Worm (Caenorhabditis elegans): Measurements from ENCODE around the gene C47G2.4.

DNA sequence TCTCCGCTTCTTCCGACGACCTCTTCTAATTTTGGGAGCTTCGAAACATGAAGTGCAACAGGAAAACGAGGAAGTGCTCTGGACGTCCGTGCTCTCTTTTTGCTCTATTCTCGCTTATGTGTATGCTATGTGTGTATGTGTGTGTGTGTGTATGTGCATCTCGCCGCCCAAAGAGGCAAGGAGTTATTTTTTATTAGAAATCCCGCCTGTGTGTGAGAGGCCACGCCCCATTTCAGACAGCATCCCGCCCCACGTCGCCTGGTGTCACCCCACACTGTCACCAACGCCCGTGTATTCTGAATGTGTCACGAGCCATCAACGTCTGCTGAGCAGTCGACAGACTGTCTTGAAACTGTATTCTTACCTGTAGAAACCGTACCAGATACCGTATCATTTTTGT, 37.9 kb downstream of the C47G2.4 start, which contains the start of gene T05B9.2:
- no peak for TF ChIP-seq lin-13 (tag; optimal IDR thresholded peaks at IDR 0.05)
- no peak for TF ChIP-seq ceh-39 (tag; optimal IDR thresholded peaks at IDR 0.05)
- no peak for TF ChIP-seq lsy-2 (tag; optimal IDR thresholded peaks at IDR 0.05)
- TF ChIP-seq mep-1 (tag; optimal IDR thresholded peaks at IDR 0.05): no peak
- no peak for TF ChIP-seq ces-1 (GFP tag; optimal IDR thresholded peaks at IDR 0.05)
- TF ChIP-seq snpc-4 (tag; optimal IDR thresholded peaks at IDR 0.05): no peak
- no peak for TF ChIP-seq mab-5 (tag; optimal IDR thresholded peaks at IDR 0.05)
- no peak for TF ChIP-seq cnd-1 (tag; optimal IDR thresholded peaks at IDR 0.05)
- TF ChIP-seq flh-1 (GFP tag; optimal IDR thresholded peaks at IDR 0.05): no peak
- TF ChIP-seq sem-2 (GFP tag; optimal IDR thresholded peaks at IDR 0.05): no peak
- TF ChIP-seq ceh-43 (GFP tag; optimal IDR thresholded peaks at IDR 0.05): no peak
- TF ChIP-seq drap-1 (GFP tag; optimal IDR thresholded peaks at IDR 0.05): no peak
- TF ChIP-seq lin-32 (GFP tag; optimal IDR thresholded peaks at IDR 0.05): no peak

Measured in whole organism, mixed stage, embryonic.